Worm (Caenorhabditis elegans) whole organism, L2 larva: ENCODE data around the gene T09A5.4.

ENCODE experiments used
- F13H6.1 ChIP-seq: sonication (generic microtip); optimal IDR thresholded peaks from 2 replicates; lab custom pipeline; 2016; ENCODE audit warnings: missing genetic modification characterization, missing compliant biosample characterization
- R02D3.7 ChIP-seq: fragments of 150-350 bp; optimal IDR thresholded peaks from 2 replicates; lab custom pipeline; 2014; ENCODE audit warnings: missing biosample characterization, missing genetic modification characterization
- Y55F3AM.14 ChIP-seq: fragments of 200-800 bp; sonication (Bioruptor generic); optimal IDR thresholded peaks from 2 replicates; lab custom pipeline; 2018; ENCODE audit warnings: mild to moderate bottlenecking, missing genetic modification characterization, missing compliant biosample characterization
- ZK546.5 ChIP-seq: sonication (generic microtip); optimal IDR thresholded peaks from 2 replicates; lab custom pipeline; 2017; ENCODE audit warnings: missing biosample characterization, missing genetic modification characterization
- alr-1 ChIP-seq: fragments of 150-350 bp; optimal IDR thresholded peaks from 2 replicates; lab custom pipeline; 2014; ENCODE audit warnings: missing biosample characterization, missing genetic modification characterization
- aly-2 ChIP-seq: fragments of 150-350 bp; optimal IDR thresholded peaks from 2 replicates; lab custom pipeline; 2014; ENCODE audit warnings: missing biosample characterization, missing genetic modification characterization
- blmp-1 ChIP-seq: sonication (generic microtip); optimal IDR thresholded peaks from 2 replicates; lab custom pipeline; 2017; ENCODE audit warnings: missing genetic modification characterization, mild to moderate bottlenecking, missing compliant biosample characterization, antibody characterized with exemption, moderate library complexity; ENCODE audit not compliant: insufficient read depth
- ceh-16 ChIP-seq: fragments of 150-350 bp; optimal IDR thresholded peaks from 2 replicates; lab custom pipeline; 2014; ENCODE audit warnings: missing biosample characterization, missing genetic modification characterization
- ceh-82 ChIP-seq: fragments of 150-350 bp; optimal IDR thresholded peaks from 2 replicates; lab custom pipeline; 2014; ENCODE audit warnings: missing biosample characterization, missing genetic modification characterization
- crh-2 ChIP-seq: sonication (generic microtip); optimal IDR thresholded peaks from 2 replicates; lab custom pipeline; 2017; ENCODE audit warnings: missing biosample characterization, missing genetic modification characterization
- dmd-4 ChIP-seq: sonication (generic microtip); optimal IDR thresholded peaks from 2 replicates; lab custom pipeline; 2017; ENCODE audit warnings: missing biosample characterization, missing genetic modification characterization
- egl-27 ChIP-seq: sonication (generic microtip); optimal IDR thresholded peaks from 3 replicates; lab custom pipeline; 2017; ENCODE audit warnings: missing biosample characterization, missing genetic modification reagents, missing genetic modification characterization
- elt-1 ChIP-seq: fragments of 150-350 bp; optimal IDR thresholded peaks from 2 replicates; lab custom pipeline; 2014; ENCODE audit warnings: missing biosample characterization, missing genetic modification characterization
- fos-1 ChIP-seq: fragments of 150-350 bp; optimal IDR thresholded peaks from 2 replicates; lab custom pipeline; 2014; ENCODE audit warnings: missing biosample characterization, missing genetic modification characterization
- gmeb-1 ChIP-seq: fragments of 150-350 bp; optimal IDR thresholded peaks from 2 replicates; lab custom pipeline; 2014; ENCODE audit warnings: missing biosample characterization, missing genetic modification characterization
- lin-11 ChIP-seq: fragments of 150-350 bp; sonication (generic microtip); optimal IDR thresholded peaks from 2 replicates; lab custom pipeline; 2014; ENCODE audit warnings: missing biosample characterization, missing genetic modification characterization, inconsistent platforms, mixed read lengths
- lin-13 ChIP-seq: fragments of 150-350 bp; optimal IDR thresholded peaks from 2 replicates; lab custom pipeline; 2014; ENCODE audit warnings: missing biosample characterization, missing genetic modification reagents, missing genetic modification characterization
- lin-39 ChIP-seq: fragments of 150-350 bp; optimal IDR thresholded peaks from 2 replicates; lab custom pipeline; 2014; ENCODE audit warnings: missing biosample characterization, missing genetic modification reagents, missing genetic modification characterization
- lsy-2 ChIP-seq, 2 experiments: fragments of 150-350 bp in 1 of 2; sonication (generic microtip) in 1 of 2; optimal IDR thresholded peaks; 2 replicates each; lab custom pipeline; 2014 to 2017; ENCODE audit warnings: missing biosample characterization in 2 of 2, missing genetic modification characterization in 2 of 2
- mab-5 ChIP-seq: fragments of 150-350 bp; optimal IDR thresholded peaks from 2 replicates; lab custom pipeline; 2014; ENCODE audit warnings: missing biosample characterization, missing genetic modification characterization
- mbf-1 ChIP-seq: sonication (generic microtip); optimal IDR thresholded peaks from 2 replicates; lab custom pipeline; 2017; ENCODE audit warnings: missing biosample characterization, missing genetic modification characterization
- mdl-1 ChIP-seq, 2 experiments: fragments of 150-350 bp in 1 of 2; sonication (generic microtip) in 1 of 2; optimal IDR thresholded peaks; 2 replicates each; lab custom pipeline; 2017; ENCODE audit warnings: missing biosample characterization in 2 of 2, missing genetic modification characterization in 2 of 2
- nhr-10 ChIP-seq: sonication (generic microtip); optimal IDR thresholded peaks from 2 replicates; lab custom pipeline; 2017; ENCODE audit warnings: missing biosample characterization, missing genetic modification characterization
- nhr-11 ChIP-seq: fragments of 150-350 bp; optimal IDR thresholded peaks from 2 replicates; lab custom pipeline; 2014; ENCODE audit warnings: missing biosample characterization, missing genetic modification characterization
- nhr-12 ChIP-seq: fragments of 150-350 bp; optimal IDR thresholded peaks from 2 replicates; lab custom pipeline; 2014; ENCODE audit warnings: missing biosample characterization, missing genetic modification characterization
- nhr-129 ChIP-seq: fragments of 150-350 bp; optimal IDR thresholded peaks from 2 replicates; lab custom pipeline; 2014; ENCODE audit warnings: missing biosample characterization, missing genetic modification characterization
- nhr-23 ChIP-seq: fragments of 150-350 bp; optimal IDR thresholded peaks from 2 replicates; lab custom pipeline; 2014; ENCODE audit warnings: missing biosample characterization, missing genetic modification reagents, missing genetic modification characterization
- nhr-237 ChIP-seq: fragments of 150-350 bp; optimal IDR thresholded peaks from 2 replicates; lab custom pipeline; 2014; ENCODE audit warnings: missing biosample characterization, missing genetic modification characterization
- nhr-25 ChIP-seq: fragments of 150-350 bp; sonication (generic microtip); optimal IDR thresholded peaks from 3 replicates; lab custom pipeline; 2014; ENCODE audit warnings: missing biosample characterization, missing genetic modification characterization
- nhr-6 ChIP-seq: fragments of 150-350 bp; optimal IDR thresholded peaks from 2 replicates; lab custom pipeline; 2014; ENCODE audit warnings: missing biosample characterization, missing genetic modification characterization
- nhr-77 ChIP-seq: fragments of 150-350 bp; optimal IDR thresholded peaks from 2 replicates; lab custom pipeline; 2014; ENCODE audit warnings: missing biosample characterization, missing genetic modification characterization
- peb-1 ChIP-seq: fragments of 150-350 bp; optimal IDR thresholded peaks from 2 replicates; lab custom pipeline; 2014; ENCODE audit warnings: missing biosample characterization, missing genetic modification characterization
- sem-4 ChIP-seq: fragments of 150-350 bp; optimal IDR thresholded peaks from 2 replicates; lab custom pipeline; 2014; ENCODE audit warnings: missing biosample characterization, missing genetic modification reagents, missing genetic modification characterization
- skn-1 ChIP-seq: sonication (generic microtip); optimal IDR thresholded peaks from 2 replicates; lab custom pipeline; 2017; ENCODE audit warnings: missing biosample characterization, missing genetic modification characterization
- sma-9 ChIP-seq, 2 experiments: fragments of 150-350 bp in 1 of 2; sonication (generic microtip) in 1 of 2; optimal IDR thresholded peaks; 2 replicates each; lab custom pipeline; 2014 to 2016; ENCODE audit warnings: missing genetic modification characterization in 2 of 2, mild to moderate bottlenecking in 1 of 2, missing biosample characterization in 1 of 2, missing compliant biosample characterization in 1 of 2, missing genetic modification reagents in 1 of 2, moderate library complexity in 1 of 2
- snpc-4 ChIP-seq: fragments of 150-350 bp; optimal IDR thresholded peaks from 2 replicates; lab custom pipeline; 2014; ENCODE audit warnings: missing biosample characterization, missing genetic modification characterization
- unc-39 ChIP-seq: fragments of 150-350 bp; optimal IDR thresholded peaks from 2 replicates; lab custom pipeline; 2014; ENCODE audit warnings: missing biosample characterization, missing genetic modification characterization
- unc-62 ChIP-seq: fragments of 150-350 bp; optimal IDR thresholded peaks from 2 replicates; lab custom pipeline; 2014; ENCODE audit warnings: missing biosample characterization, missing genetic modification reagents, missing genetic modification characterization
- zag-1 ChIP-seq: fragments of 150-350 bp; optimal IDR thresholded peaks from 2 replicates; lab custom pipeline; 2014; ENCODE audit warnings: missing biosample characterization, missing genetic modification characterization
- ztf-1 ChIP-seq: fragments of 200-800 bp; sonication (Bioruptor generic); conservative IDR thresholded peaks from 2 replicates; pipeline ENCODE4 v1.3.6; 2022; ENCODE audit warnings: missing genetic modification characterization, missing compliant biosample characterization
- ztf-11 ChIP-seq: sonication (generic microtip); optimal IDR thresholded peaks from 2 replicates; lab custom pipeline; 2017; ENCODE audit warnings: missing biosample characterization, missing genetic modification characterization
- ztf-4 ChIP-seq: fragments of 150-350 bp; optimal IDR thresholded peaks from 2 replicates; lab custom pipeline; 2014; ENCODE audit warnings: missing biosample characterization, missing genetic modification characterization

Gene T09A5.4

ce11 chrII:7806054-7806453 is 39.9 kb upstream of the T09A5.4 start:
- TF ChIP-seq skn-1 (no peak), ztf-4 (tag; lab: Kevin White, UChicago) (no peak), egl-27 (tag; lab: Kevin White, UChicago) (no peak), blmp-1 (no peak), aly-2 (no peak), nhr-237 (tag; lab: Kevin White, UChicago) (no peak), nhr-6 (tag; lab: Kevin White, UChicago) (no peak), sma-9 (GFP tag; optimal IDR thresholded peaks at IDR 0.05; lab: Kevin White, UChicago) (no peak), sma-9 (tag; optimal IDR thresholded peaks at IDR 0.05; lab: Kevin White, UChicago) (no peak)
- TF ChIP-seq, all 48 proteins: peak for 0

ce11 chrII:7806872-7807271 is 39.1 kb upstream of the T09A5.4 start:
- TF ChIP-seq nhr-25 (tag; lab: Kevin White, UChicago) (peak; percentile 89), gmeb-1 (tag; lab: Kevin White, UChicago) (peak; percentile 55), F13H6.1 (peak; percentile 1), nhr-77 (no peak), blmp-1 (peak; percentile 85)

ce11 chrII:7808153-7808552 is 37.8 kb upstream of the T09A5.4 start:
- TF ChIP-seq nhr-77: no peak
- no peak for TF ChIP-seq sem-4 (tag; lab: Kevin White, UChicago)
- no peak for TF ChIP-seq nhr-129 (tag; lab: Kevin White, UChicago)
- peak; percentile 87 for TF ChIP-seq ceh-16 (tag; lab: Kevin White, UChicago)
- TF ChIP-seq F13H6.1: no peak
- TF ChIP-seq nhr-6 (tag; lab: Kevin White, UChicago): no peak
- no peak for TF ChIP-seq gmeb-1 (tag; lab: Kevin White, UChicago)
- TF ChIP-seq unc-39 (tag; lab: Kevin White, UChicago): no peak
- peak; percentile 93 for TF ChIP-seq blmp-1
- TF ChIP-seq zag-1: no peak
- TF ChIP-seq ztf-1 (GFP tag; lab: Robert Waterston, UW): no peak
- no peak for TF ChIP-seq R02D3.7 (tag; lab: Kevin White, UChicago)
- no peak for TF ChIP-seq peb-1 (tag; lab: Kevin White, UChicago)
- TF ChIP-seq ztf-11 (tag; lab: Kevin White, UChicago): no peak
- TF ChIP-seq unc-62 (GFP tag; lab: Kevin White, UChicago): no peak
- TF ChIP-seq crh-2 (tag; lab: Kevin White, UChicago): peak; percentile 17
- no peak for TF ChIP-seq mdl-1 (tag; optimal IDR thresholded peaks at IDR 0.05; lab: Kevin White, UChicago)
- no peak for TF ChIP-seq nhr-23 (tag; lab: Kevin White, UChicago)
- no peak for TF ChIP-seq skn-1
- TF ChIP-seq ceh-82 (tag; lab: Kevin White, UChicago): no peak
- TF ChIP-seq dmd-4 (tag; lab: Kevin White, UChicago): no peak
- peak; percentile 75 for TF ChIP-seq nhr-25 (tag; lab: Kevin White, UChicago)
- TF ChIP-seq sma-9 (GFP tag; optimal IDR thresholded peaks at IDR 0.05; lab: Kevin White, UChicago): no peak
- TF ChIP-seq sma-9 (tag; optimal IDR thresholded peaks at IDR 0.05; lab: Kevin White, UChicago): no peak
- no peak for TF ChIP-seq Y55F3AM.14 (GFP tag; lab: Kevin White, UChicago)
- no peak for TF ChIP-seq fos-1 (tag; lab: Kevin White, UChicago)
- TF ChIP-seq aly-2: no peak
- TF ChIP-seq alr-1 (tag; lab: Kevin White, UChicago): no peak
- no peak for TF ChIP-seq nhr-237 (tag; lab: Kevin White, UChicago)
- no peak for TF ChIP-seq nhr-12 (tag; lab: Kevin White, UChicago)
- no peak for TF ChIP-seq nhr-11
- TF ChIP-seq egl-27 (tag; lab: Kevin White, UChicago): no peak
- TF ChIP-seq lsy-2 (tag; optimal IDR thresholded peaks at IDR 0.05; lab: Kevin White, UChicago): no peak
- TF ChIP-seq nhr-10 (tag; lab: Kevin White, UChicago): no peak
- TF ChIP-seq, all 48 proteins: peak for 4

- peak; percentile 36 for TF ChIP-seq nhr-25 (tag; lab: Kevin White, UChicago)
- no peak for TF ChIP-seq ztf-11 (tag; lab: Kevin White, UChicago)
- TF ChIP-seq dmd-4 (tag; lab: Kevin White, UChicago): no peak
- TF ChIP-seq mbf-1 (tag; lab: Kevin White, UChicago): no peak
- no peak for TF ChIP-seq lin-13 (GFP tag; lab: Kevin White, UChicago)
- TF ChIP-seq aly-2: no peak
- no peak for TF ChIP-seq ceh-16 (tag; lab: Kevin White, UChicago)
- TF ChIP-seq snpc-4 (tag; lab: Kevin White, UChicago): no peak
- no peak for TF ChIP-seq lin-39 (tag; lab: Kevin White, UChicago)
- no peak for TF ChIP-seq elt-1
- TF ChIP-seq mdl-1 (tag; optimal IDR thresholded peaks at IDR 0.05; lab: Kevin White, UChicago): no peak
- no peak for TF ChIP-seq ceh-82 (tag; lab: Kevin White, UChicago)
- TF ChIP-seq mab-5 (tag; lab: Kevin White, UChicago): no peak
- TF ChIP-seq unc-62 (GFP tag; lab: Kevin White, UChicago): no peak
- TF ChIP-seq nhr-77: no peak
- TF ChIP-seq alr-1 (tag; lab: Kevin White, UChicago): no peak
- TF ChIP-seq nhr-23 (tag; lab: Kevin White, UChicago): no peak
- TF ChIP-seq ZK546.5 (tag; lab: Kevin White, UChicago): no peak
- no peak for TF ChIP-seq nhr-10 (tag; lab: Kevin White, UChicago)
- TF ChIP-seq ztf-1 (GFP tag; lab: Robert Waterston, UW): no peak
- TF ChIP-seq ztf-4 (tag; lab: Kevin White, UChicago): no peak
- TF ChIP-seq lin-11 (tag; lab: Kevin White, UChicago): no peak
- TF ChIP-seq peb-1 (tag; lab: Kevin White, UChicago): no peak
- TF ChIP-seq zag-1: no peak
- TF ChIP-seq skn-1: no peak
- peak; percentile 1 for TF ChIP-seq crh-2 (tag; lab: Kevin White, UChicago)
- TF ChIP-seq egl-27 (tag; lab: Kevin White, UChicago): no peak
- peak in 1 of 2 experiments; percentile 11 for TF ChIP-seq lsy-2 (tag; optimal IDR thresholded peaks at IDR 0.05; lab: Kevin White, UChicago)
- no peak for TF ChIP-seq nhr-6 (tag; lab: Kevin White, UChicago)
- no peak for TF ChIP-seq sem-4 (tag; lab: Kevin White, UChicago)
- peak; percentile 76 for TF ChIP-seq sma-9 (GFP tag; optimal IDR thresholded peaks at IDR 0.05; lab: Kevin White, UChicago)
- no peak for TF ChIP-seq sma-9 (tag; optimal IDR thresholded peaks at IDR 0.05; lab: Kevin White, UChicago)
- peak; percentile 63 for TF ChIP-seq Y55F3AM.14 (GFP tag; lab: Kevin White, UChicago)
- no peak for TF ChIP-seq nhr-129 (tag; lab: Kevin White, UChicago)
These were observed 37.0 kb upstream of the T09A5.4 start for ce11 chrII:7808950-7809349.
